Worm (Caenorhabditis elegans) whole organism, L4 larva: ENCODE results near the gene ani-2.

Source experiments
- F44E2.7 ChIP-seq: fragments of 200-800 bp; sonication (Bioruptor generic); IDR thresholded peaks from 2 replicates; pipeline ENCODE4 v2.1.2; 2022; ENCODE audit warnings: missing genetic modification characterization, missing compliant biosample characterization
- ces-1 ChIP-seq: fragments of 150-350 bp; sonication (generic microtip); optimal IDR thresholded peaks from 4 replicates; lab custom pipeline; 2014; ENCODE audit warnings: missing biosample characterization, missing genetic modification reagents, missing genetic modification characterization
- hlh-11 ChIP-seq: fragments of 200-800 bp; sonication (Bioruptor generic); optimal IDR thresholded peaks from 2 replicates; lab custom pipeline; 2018; ENCODE audit warnings: mild to moderate bottlenecking, missing genetic modification characterization, missing compliant biosample characterization
- mep-1 ChIP-seq: fragments of 150-350 bp; sonication (generic microtip); optimal IDR thresholded peaks from 3 replicates; lab custom pipeline; 2014; ENCODE audit warnings: missing biosample characterization, missing genetic modification characterization
- nhr-102 ChIP-seq: sonication (generic microtip); optimal IDR thresholded peaks from 2 replicates; lab custom pipeline; 2016; ENCODE audit warnings: mild to moderate bottlenecking, missing genetic modification characterization, moderate library complexity, missing compliant biosample characterization
- nhr-11 ChIP-seq: fragments of 150-350 bp; optimal IDR thresholded peaks from 2 replicates; lab custom pipeline; 2014; ENCODE audit warnings: missing biosample characterization, missing genetic modification characterization
- nhr-237 ChIP-seq: sonication (generic microtip); optimal IDR thresholded peaks from 2 replicates; lab custom pipeline; 2017; ENCODE audit warnings: missing biosample characterization, missing genetic modification characterization
- unc-39 ChIP-seq: sonication (generic microtip); optimal IDR thresholded peaks from 2 replicates; lab custom pipeline; 2017; ENCODE audit warnings: missing biosample characterization, missing genetic modification characterization

DNA sequence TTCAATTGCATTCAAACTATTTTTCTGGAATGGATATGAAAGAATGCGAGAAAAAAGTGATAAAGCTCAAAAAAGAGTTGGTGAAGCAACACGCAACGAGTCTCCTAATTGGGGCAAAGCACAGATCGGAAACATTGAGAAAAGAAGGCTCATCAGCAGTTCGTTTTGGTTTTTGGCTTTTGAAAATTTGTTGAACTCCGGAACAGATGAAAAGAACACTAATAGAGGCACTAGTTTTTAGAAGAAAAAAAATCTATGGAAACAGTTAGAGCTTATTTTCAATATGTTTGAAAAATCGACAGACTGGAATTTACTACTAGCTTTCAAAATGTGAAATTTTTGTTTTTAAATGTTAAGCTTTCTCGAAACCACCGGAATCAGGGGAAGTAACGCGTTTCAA lies 53.3 kb downstream of the ani-2 start:
- TF ChIP-seq nhr-11 (no peak), nhr-102 (tag; lab: Kevin White, UChicago) (no peak), mep-1 (tag; lab: Kevin White, UChicago) (no peak), nhr-237 (tag; lab: Kevin White, UChicago) (no peak), F44E2.7 (no peak), ces-1 (GFP tag; lab: Kevin White, UChicago) (no peak), unc-39 (tag; lab: Kevin White, UChicago) (no peak), hlh-11 (tag; lab: Kevin White, UChicago) (no peak)
